Fruit fly (Drosophila melanogaster) whole organism, embryonic: ENCODE measurements around the gene CG14280.

Experiments
- B-H2 ChIP-seq: fragments of 200-800 bp; sonication (Bioruptor generic); optimal IDR thresholded peaks from 2 replicates; lab custom pipeline; 2018; ENCODE audit warnings: missing biosample characterization, mild to moderate bottlenecking, missing genetic modification characterization
- CG11247 ChIP-seq: fragments of 200-800 bp; sonication (Bioruptor generic); IDR thresholded peaks from 2 replicates; pipeline ENCODE4 v1.3.6; 2022; ENCODE audit warnings: missing biosample characterization, missing genetic modification characterization
- CG12071 ChIP-seq: fragments of 200-800 bp; sonication (Bioruptor generic); optimal IDR thresholded peaks from 3 replicates; lab custom pipeline; 2018; ENCODE audit warnings: missing biosample characterization, mild to moderate bottlenecking, missing genetic modification characterization
- CG14014 ChIP-seq: fragments of 200-800 bp; sonication (Bioruptor generic); IDR thresholded peaks from 2 replicates; pipeline ENCODE4 v1.3.6; 2022; ENCODE audit warnings: missing biosample characterization, missing genetic modification characterization
- CG17568 ChIP-seq: fragments of 200-800 bp; sonication (Bioruptor generic); optimal IDR thresholded peaks from 2 replicates; lab custom pipeline; 2018; ENCODE audit warnings: missing biosample characterization, mild to moderate bottlenecking, missing genetic modification characterization, moderate library complexity
- CG18011 ChIP-seq: fragments of 200-800 bp; sonication (Bioruptor generic); optimal IDR thresholded peaks from 2 replicates; lab custom pipeline; 2017; ENCODE audit warnings: missing biosample characterization, missing genetic modification characterization, mild to moderate bottlenecking, moderate library complexity, missing genotype
- CG2199 ChIP-seq: fragments of 200-800 bp; sonication (Bioruptor generic); IDR thresholded peaks from 3 replicates; pipeline ENCODE4 v1.3.6; 2022; ENCODE audit warnings: missing biosample characterization, missing genetic modification characterization
- CG31388 ChIP-seq: fragments of 200-800 bp; sonication (Bioruptor generic); optimal IDR thresholded peaks from 2 replicates; lab custom pipeline; 2016; ENCODE audit warnings: missing biosample characterization, missing genetic modification characterization
- CG32767 ChIP-seq: fragments of 200-800 bp; sonication (Bioruptor generic); IDR thresholded peaks from 2 replicates; pipeline ENCODE4 v1.3.6; 2022; ENCODE audit warnings: missing biosample characterization, missing genetic modification characterization
- CG4282 ChIP-seq: fragments of 200-800 bp; sonication (Bioruptor generic); optimal IDR thresholded peaks from 2 replicates; lab custom pipeline; 2016; ENCODE audit warnings: missing biosample characterization, missing genetic modification characterization
- CG6254 ChIP-seq: fragments of 200-800 bp; sonication (Bioruptor generic); optimal IDR thresholded peaks from 3 replicates; lab custom pipeline; 2017; ENCODE audit warnings: mild to moderate bottlenecking, missing biosample characterization, missing genetic modification reagents, missing genetic modification characterization
- CG6813 ChIP-seq: fragments of 200-800 bp; sonication (Bioruptor generic); optimal IDR thresholded peaks from 2 replicates; lab custom pipeline; 2017; ENCODE audit warnings: missing biosample characterization, missing genetic modification characterization, mild to moderate bottlenecking, moderate library complexity, missing genetic modification reagents
- CG7357 ChIP-seq: fragments of 200-800 bp; sonication (Bioruptor generic); IDR thresholded peaks from 3 replicates; pipeline ENCODE4 v1.3.6; 2022; ENCODE audit warnings: missing biosample characterization, missing genetic modification characterization
- CG8290 ChIP-seq, 3 experiments: fragments of 200-800 bp; sonication (Bioruptor generic); optimal IDR thresholded peaks; 2 replicates each; lab custom pipeline; 2016 to 2019; ENCODE audit warnings: missing biosample characterization in 3 of 3, missing genetic modification characterization in 3 of 3, mild to moderate bottlenecking in 2 of 3, moderate library complexity in 1 of 3
- CG8944 ChIP-seq: fragments of 200-800 bp; sonication (Bioruptor generic); optimal IDR thresholded peaks from 3 replicates; lab custom pipeline; 2016; ENCODE audit warnings: missing biosample characterization, missing genetic modification characterization
- CG9727 ChIP-seq: fragments of 200-800 bp; sonication (Bioruptor generic); optimal IDR thresholded peaks from 3 replicates; lab custom pipeline; 2017; ENCODE audit warnings: missing biosample characterization, mild to moderate bottlenecking, missing genetic modification characterization
- CrebB ChIP-seq: fragments of 200-800 bp; sonication (Bioruptor generic); optimal IDR thresholded peaks from 3 replicates; lab custom pipeline; 2018; ENCODE audit warnings: missing biosample characterization, mild to moderate bottlenecking, missing genetic modification characterization
- D19B ChIP-seq: fragments of 200-800 bp; sonication (Bioruptor generic); optimal IDR thresholded peaks from 2 replicates; lab custom pipeline; 2017; ENCODE audit warnings: missing biosample characterization, mild to moderate bottlenecking, missing genetic modification characterization
- Dp ChIP-seq: fragments of 200-800 bp; sonication (Bioruptor generic); optimal IDR thresholded peaks from 2 replicates; lab custom pipeline; 2018; ENCODE audit warnings: missing biosample characterization, mild to moderate bottlenecking, missing genetic modification characterization, moderate library complexity
- Ets65A ChIP-seq: fragments of 200-800 bp; sonication (Bioruptor generic); peaks from one replicate; lab custom pipeline; 2016; ENCODE audit warnings: missing biosample characterization, missing genetic modification characterization
- Hmx ChIP-seq: fragments of 200-800 bp; sonication (Bioruptor generic); optimal IDR thresholded peaks from 2 replicates; lab custom pipeline; 2016; ENCODE audit warnings: missing biosample characterization, missing genetic modification characterization
- Hr78 ChIP-seq, 2 experiments: fragments of 200-800 bp in 1 of 2; fragments of >200 bp in 1 of 2; sonication (Bioruptor generic) in 1 of 2; optimal IDR thresholded peaks; 2 replicates each; lab custom pipeline; 2017 to 2019; ENCODE audit warnings: missing biosample characterization in 2 of 2, missing genetic modification characterization in 2 of 2, mild to moderate bottlenecking in 1 of 2, moderate library complexity in 1 of 2
- Kr ChIP-seq: fragments of 200-800 bp; sonication (Bioruptor generic); optimal IDR thresholded peaks from 2 replicates; lab custom pipeline; 2017; ENCODE audit warnings: missing biosample characterization, mild to moderate bottlenecking, missing genetic modification characterization
- MTF-1 ChIP-seq: fragments of 200-800 bp; sonication (Bioruptor generic); optimal IDR thresholded peaks from 2 replicates; lab custom pipeline; 2018; ENCODE audit warnings: missing biosample characterization, mild to moderate bottlenecking, missing genetic modification characterization, borderline replicate concordance
- Rfx ChIP-seq: fragments of 200-800 bp; sonication (Bioruptor generic); IDR thresholded peaks from 2 replicates; pipeline ENCODE4 v1.3.6; 2022; ENCODE audit warnings: missing biosample characterization, missing genetic modification characterization
- Ssrp ChIP-seq: fragments of 200-800 bp; sonication (Bioruptor generic); optimal IDR thresholded peaks from 2 replicates; lab custom pipeline; 2018; ENCODE audit warnings: missing biosample characterization, mild to moderate bottlenecking, missing genetic modification characterization, moderate library complexity
- Xrp1 ChIP-seq: fragments of 200-800 bp; sonication (Bioruptor generic); IDR thresholded peaks from 2 replicates; pipeline ENCODE4 v1.3.6; 2022; ENCODE audit warnings: missing biosample characterization, missing genetic modification characterization
- cato ChIP-seq: fragments of 200-800 bp; sonication (Bioruptor generic); optimal IDR thresholded peaks from 2 replicates; lab custom pipeline; 2016; ENCODE audit warnings: missing biosample characterization, missing genetic modification characterization, borderline replicate concordance
- chinmo ChIP-seq: fragments of 200-800 bp; sonication (Bioruptor generic); IDR thresholded peaks from 4 replicates; pipeline ENCODE4 v1.3.6; 2022; ENCODE audit warnings: missing biosample characterization, missing genetic modification characterization; ENCODE audit not compliant: partially characterized antibody
- fu2 ChIP-seq: fragments of 200-800 bp; sonication (Bioruptor generic); optimal IDR thresholded peaks from 2 replicates; lab custom pipeline; 2016; ENCODE audit warnings: missing biosample characterization, missing genetic modification characterization
- hbn ChIP-seq: fragments of 200-800 bp; sonication (Bioruptor generic); IDR thresholded peaks from 2 replicates; pipeline ENCODE4 v1.3.6; 2022; ENCODE audit warnings: missing biosample characterization, missing genetic modification characterization; ENCODE audit not compliant: partially characterized antibody
- jing ChIP-seq: fragments of 200-800 bp; sonication (Bioruptor generic); optimal IDR thresholded peaks from 2 replicates; lab custom pipeline; 2018; ENCODE audit warnings: missing biosample characterization, mild to moderate bottlenecking, missing genetic modification characterization
- kni ChIP-seq: fragments of 200-800 bp; sonication (Bioruptor generic); optimal IDR thresholded peaks from 3 replicates; lab custom pipeline; 2017; ENCODE audit warnings: mild to moderate bottlenecking, missing biosample characterization, missing genetic modification reagents, missing genetic modification characterization
- knrl ChIP-seq: fragments of 200-800 bp; sonication (Bioruptor generic); IDR thresholded peaks from 3 replicates; pipeline ENCODE4 v1.3.6; 2022; ENCODE audit warnings: missing biosample characterization, missing genetic modification characterization; ENCODE audit not compliant: partially characterized antibody
- lola ChIP-seq, 3 experiments: fragments of >200 bp in 2 of 3; fragments of 200-800 bp in 1 of 3; sonication (Bioruptor generic) in 1 of 3; optimal IDR thresholded peaks; 2 replicates each; lab custom pipeline; 2017 to 2019; ENCODE audit warnings: missing biosample characterization in 3 of 3, missing genetic modification characterization in 3 of 3, mild to moderate bottlenecking in 1 of 3, moderate library complexity in 1 of 3
- pho ChIP-seq: fragments of 200-800 bp; sonication (Bioruptor generic); optimal IDR thresholded peaks from 2 replicates; lab custom pipeline; 2016; ENCODE audit warnings: missing biosample characterization, missing genetic modification characterization
- pum ChIP-seq: fragments of 200-800 bp; sonication (Bioruptor generic); optimal IDR thresholded peaks from 2 replicates; lab custom pipeline; 2016; ENCODE audit warnings: missing biosample characterization, missing genetic modification characterization
- sens ChIP-seq: fragments of 200-800 bp; sonication (Bioruptor generic); peaks from one replicate; lab custom pipeline; 2016; ENCODE audit warnings: missing biosample characterization, missing genetic modification characterization
- sens-2 ChIP-seq: fragments of 200-800 bp; sonication (Bioruptor generic); IDR thresholded peaks from 2 replicates; pipeline ENCODE4 v1.3.6; 2022; ENCODE audit warnings: missing biosample characterization, missing genetic modification characterization
- seq ChIP-seq: fragments of 200-800 bp; sonication (Bioruptor generic); IDR thresholded peaks from 2 replicates; pipeline ENCODE4 v1.3.6; 2022; ENCODE audit warnings: missing biosample characterization, missing genetic modification characterization
- sr ChIP-seq: fragments of 200-800 bp; sonication (Bioruptor generic); IDR thresholded peaks from 3 replicates; pipeline ENCODE4 v1.3.6; 2022; ENCODE audit warnings: missing biosample characterization, missing genetic modification characterization
- tll ChIP-seq, 2 experiments: fragments of 200-800 bp in 1 of 2; fragments of >200 bp in 1 of 2; sonication (Bioruptor generic) in 1 of 2; optimal IDR thresholded peaks; 2 replicates each; lab custom pipeline; 2017 to 2019; ENCODE audit warnings: missing biosample characterization in 2 of 2, missing genetic modification characterization in 2 of 2, mild to moderate bottlenecking in 1 of 2, moderate library complexity in 1 of 2
- tna ChIP-seq: fragments of 200-800 bp; sonication (Bioruptor generic); IDR thresholded peaks from 2 replicates; pipeline ENCODE4 v1.3.6; 2022; ENCODE audit warnings: missing biosample characterization, missing genetic modification characterization; ENCODE audit not compliant: partially characterized antibody
- twi ChIP-seq: fragments of 200-800 bp; optimal IDR thresholded peaks from 2 replicates; lab custom pipeline; 2019; ENCODE audit warnings: missing biosample characterization, mild to moderate bottlenecking, missing genetic modification characterization, moderate library complexity
- zen2 ChIP-seq: fragments of 200-800 bp; sonication (Bioruptor generic); IDR thresholded peaks from 3 replicates; pipeline ENCODE4 v1.3.6; 2022; ENCODE audit warnings: missing biosample characterization, missing genetic modification characterization; ENCODE audit not compliant: partially characterized antibody

Gene CG14280

DNA sequence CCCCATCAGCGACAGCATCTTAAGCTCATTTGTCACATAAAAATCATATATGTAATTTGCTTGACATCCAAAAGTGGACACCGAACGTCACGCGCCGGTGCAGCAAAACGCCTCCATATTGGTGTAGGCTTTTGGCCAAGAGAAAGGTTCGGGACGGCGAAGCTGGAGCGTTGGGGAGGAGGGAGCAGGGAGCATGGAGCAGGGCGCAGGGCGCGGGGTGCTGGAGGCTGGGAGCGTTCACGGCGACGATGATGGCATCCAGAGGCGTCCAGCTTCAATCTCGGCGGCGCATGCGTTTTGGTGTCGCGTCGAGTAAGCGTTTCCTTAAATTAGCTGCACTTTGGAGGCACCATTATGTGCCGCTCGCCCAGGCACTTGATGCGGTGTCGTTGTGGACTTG, 37.3 kb downstream of the CG14280 start (continued):
- TF ChIP-seq zen2 (GFP tag; lab: Robert Waterston, UW) (no peak), CG6813 (GFP tag; lab: Kevin White, UChicago) (no peak), sr (0 out of 3 replicates have a peak, but pooled peaks have one; percentile 44), chinmo (GFP tag; lab: Robert Waterston, UW) (0 out of 4 replicates have a peak, but pooled peaks have one; percentile 35), Hmx (GFP tag; lab: Kevin White, UChicago) (no peak)
- TF ChIP-seq, all 482 proteins: peak for 6

DNA sequence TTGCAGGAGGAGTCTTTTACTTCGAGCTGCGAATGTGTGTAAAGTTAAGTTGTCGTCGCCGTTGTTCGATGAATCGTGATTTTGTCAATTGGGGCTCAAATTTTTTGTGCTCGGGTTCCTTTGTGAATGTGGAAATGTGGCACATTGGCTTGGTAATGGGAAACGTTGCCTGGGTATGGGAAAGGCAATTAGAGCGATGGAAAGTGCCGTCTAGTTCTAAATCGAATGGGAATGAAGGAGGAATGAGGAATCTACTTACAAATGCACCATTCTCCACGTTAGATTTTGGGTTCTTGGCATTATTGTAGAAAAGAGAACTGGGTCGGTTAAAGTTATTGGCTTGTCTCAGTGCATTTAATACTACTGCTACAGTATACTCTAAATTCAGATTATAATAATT, 41.0 kb downstream of the CG14280 start, which contains the start of gene CG44174:
Gene CG44174, minus strand, starts transcription at position 101 of the 400 bp plus-strand sequence.
- no peak for TF ChIP-seq tna (GFP tag; lab: Robert Waterston, UW)
- peak; percentile 21 for TF ChIP-seq Ets65A (GFP tag; lab: Kevin White, UChicago)

- TF ChIP-seq sens-2 (no peak), CG6254 (no peak), CG2199 (GFP tag; lab: Robert Waterston, UW) (peak; percentile 63; the same call in 1 of the 3 replicates), CG18011 (no peak), Ets65A (GFP tag; lab: Kevin White, UChicago) (peak; percentile 56), Kr (no peak), MTF-1 (GFP tag; lab: Kevin White, UChicago) (no peak), cato (no peak), tll (GFP tag; optimal IDR thresholded peaks at IDR 0.05; lab: Kevin White, UChicago) (peak in 1 of 2 experiments; percentile 46), lola (GFP tag; optimal IDR thresholded peaks at IDR 0.05; lab: Kevin White, UChicago) (no peak), kni (peak; percentile 54), CG14014 (GFP tag; lab: Robert Waterston, UW) (no peak), CG11247 (GFP tag; lab: Robert Waterston, UW) (no peak), CG31388 (no peak), CG8944 (GFP tag; lab: Kevin White, UChicago) (no peak), Xrp1 (no peak), pum (no peak), Dp (GFP tag; lab: Kevin White, UChicago) (no peak), D19B (no peak), CG8290 (GFP tag; optimal IDR thresholded peaks at IDR 0.05; lab: Kevin White, UChicago) (no peak), CG8290 (tag; optimal IDR thresholded peaks at IDR 0.05; lab: Kevin White, UChicago) (no peak), knrl (GFP tag; lab: Robert Waterston, UW) (no peak), Rfx (no peak), B-H2 (GFP tag; lab: Kevin White, UChicago) (no peak), CG7357 (no peak), fu2 (GFP tag; lab: Kevin White, UChicago) (no peak), twi (tag; lab: Kevin White, UChicago) (peak; percentile 35), CG12071 (GFP tag; lab: Kevin White, UChicago) (no peak), CG9727 (GFP tag; lab: Kevin White, UChicago) (no peak), hbn (no peak), Hr78 (GFP tag; optimal IDR thresholded peaks at IDR 0.05; lab: Kevin White, UChicago) (no peak), Ssrp (tag; lab: Kevin White, UChicago) (no peak), CG32767 (GFP tag; lab: Robert Waterston, UW) (no peak), sens (GFP tag; lab: Kevin White, UChicago) (peak; percentile 1), pho (GFP tag; lab: Kevin White, UChicago) (no peak), CG17568 (peak; percentile 5), jing (GFP tag; lab: Kevin White, UChicago) (no peak), CG4282 (GFP tag; lab: Kevin White, UChicago) (no peak), CrebB (no peak), seq (GFP tag; lab: Robert Waterston, UW) (no peak)
Observed at dm6 chr3R:19298202-19298601, 41.6 kb downstream of the CG14280 start.
